Fruit fly (Drosophila melanogaster) whole organism, pupa: ENCODE measurements around the gene eIF2gamma.

Experiments
- CG12605 ChIP-seq: fragments of 200-800 bp; sonication (Bioruptor generic); IDR thresholded peaks from 2 replicates; pipeline ENCODE4 v1.3.6; 2022; ENCODE audit warnings: missing biosample characterization, missing genetic modification characterization
- CG14655 ChIP-seq: fragments of 200-800 bp; sonication (Bioruptor generic); optimal IDR thresholded peaks from 3 replicates; lab custom pipeline; 2017; ENCODE audit warnings: mild to moderate bottlenecking, missing biosample characterization, missing genetic modification reagents, missing genetic modification characterization
- CG34367 ChIP-seq: fragments of 200-800 bp; sonication (Bioruptor generic); optimal IDR thresholded peaks from 2 replicates; lab custom pipeline; 2018; ENCODE audit warnings: missing biosample characterization, mild to moderate bottlenecking, missing genetic modification characterization
- CG4496 ChIP-seq: fragments of 200-800 bp; sonication (Bioruptor generic); IDR thresholded peaks from 3 replicates; pipeline ENCODE4 v1.3.6; 2022; ENCODE audit warnings: missing biosample characterization, missing genetic modification characterization
- CG8159 ChIP-seq: fragments of 200-800 bp; sonication (Bioruptor generic); optimal IDR thresholded peaks from 3 replicates; lab custom pipeline; 2018; ENCODE audit warnings: missing biosample characterization, mild to moderate bottlenecking, missing genetic modification characterization, moderate library complexity
- gl ChIP-seq: fragments of 200-800 bp; sonication (Bioruptor generic); optimal IDR thresholded peaks from 2 replicates; lab custom pipeline; 2018; ENCODE audit warnings: missing biosample characterization, mild to moderate bottlenecking, missing genetic modification characterization

dm6 chr3R:15288802-15289201 lies 25.5 kb upstream of the eIF2gamma start:
- TF ChIP-seq CG12605 = no peak
- TF ChIP-seq CG4496 (GFP tag; lab: Robert Waterston, UW) = no peak
- TF ChIP-seq gl (tag; lab: Kevin White, UChicago) = no peak
- TF ChIP-seq CG34367 (tag; lab: Kevin White, UChicago) = no peak
- no peak for TF ChIP-seq CG14655
- no peak for TF ChIP-seq CG8159 (tag; lab: Kevin White, UChicago)
